Worm (Caenorhabditis elegans) whole organism, mixed stage, embryonic: Measurements from ENCODE around the gene msp-38.

Source experiments
- bed-3 ChIP-seq: fragments of 200-800 bp; sonication (Bioruptor generic); optimal IDR thresholded peaks from 3 replicates; lab custom pipeline; 2018; ENCODE audit warnings: mild to moderate bottlenecking, missing genetic modification characterization, moderate library complexity, missing compliant biosample characterization
- blmp-1 ChIP-seq: fragments of 150-350 bp; optimal IDR thresholded peaks from 2 replicates; lab custom pipeline; 2014; ENCODE audit warnings: missing biosample characterization, missing genetic modification characterization
- ceh-43 ChIP-seq: fragments of 200-800 bp; sonication (Bioruptor generic); optimal IDR thresholded peaks from 2 replicates; lab custom pipeline; 2018; ENCODE audit warnings: mild to moderate bottlenecking, missing genetic modification characterization, moderate library complexity, missing compliant biosample characterization
- ceh-83 ChIP-seq: fragments of 200-800 bp; sonication (Bioruptor generic); optimal IDR thresholded peaks from 2 replicates; lab custom pipeline; 2018; ENCODE audit warnings: mild to moderate bottlenecking, missing genetic modification characterization, missing compliant biosample characterization
- ces-1 ChIP-seq: fragments of 150-350 bp; optimal IDR thresholded peaks from 2 replicates; lab custom pipeline; 2014; ENCODE audit warnings: missing biosample characterization, missing genetic modification reagents, missing genetic modification characterization
- cnd-1 ChIP-seq: fragments of 200-800 bp; sonication (Bioruptor generic); optimal IDR thresholded peaks from 2 replicates; lab custom pipeline; 2018; ENCODE audit warnings: mild to moderate bottlenecking, missing genetic modification characterization, missing compliant biosample characterization
- drap-1 ChIP-seq: fragments of 200-800 bp; sonication (Bioruptor generic); optimal IDR thresholded peaks from 3 replicates; lab custom pipeline; 2018; ENCODE audit warnings: mild to moderate bottlenecking, missing genetic modification characterization, missing compliant biosample characterization
- elt-1 ChIP-seq: sonication (generic microtip); optimal IDR thresholded peaks from 2 replicates; lab custom pipeline; 2017; ENCODE audit warnings: missing genetic modification characterization, mild to moderate bottlenecking, missing compliant biosample characterization, antibody characterized with exemption, moderate library complexity, borderline replicate concordance; ENCODE audit not compliant: insufficient read depth
- elt-3 ChIP-seq: fragments of 150-350 bp; optimal IDR thresholded peaks from 2 replicates; lab custom pipeline; 2014; ENCODE audit warnings: missing biosample characterization, missing genetic modification characterization
- flh-1 ChIP-seq: fragments of 200-800 bp; sonication (Bioruptor generic); optimal IDR thresholded peaks from 2 replicates; lab custom pipeline; 2018; ENCODE audit warnings: mild to moderate bottlenecking, missing genetic modification characterization, moderate library complexity, missing compliant biosample characterization
- ham-2 ChIP-seq: fragments of 200-800 bp; sonication (Bioruptor generic); optimal IDR thresholded peaks from 2 replicates; lab custom pipeline; 2018; ENCODE audit warnings: mild to moderate bottlenecking, missing genetic modification characterization, missing compliant biosample characterization
- hlh-1 ChIP-seq: fragments of 150-350 bp; optimal IDR thresholded peaks from 2 replicates; lab custom pipeline; 2014; ENCODE audit warnings: missing biosample characterization, missing genetic modification reagents, missing genetic modification characterization
- lin-13 ChIP-seq: fragments of 150-350 bp; optimal IDR thresholded peaks from 2 replicates; lab custom pipeline; 2014; ENCODE audit warnings: missing biosample characterization, missing genetic modification characterization
- lsy-2 ChIP-seq: fragments of 150-350 bp; optimal IDR thresholded peaks from 2 replicates; lab custom pipeline; 2014; ENCODE audit warnings: missing biosample characterization, missing genetic modification characterization
- mab-5 ChIP-seq: fragments of 150-350 bp; optimal IDR thresholded peaks from 2 replicates; lab custom pipeline; 2014; ENCODE audit warnings: missing biosample characterization, missing genetic modification characterization
- nhr-12 ChIP-seq: fragments of 150-350 bp; optimal IDR thresholded peaks from 2 replicates; lab custom pipeline; 2014; ENCODE audit warnings: missing biosample characterization, missing genetic modification characterization
- nhr-2 ChIP-seq: fragments of 150-350 bp; optimal IDR thresholded peaks from 2 replicates; lab custom pipeline; 2014; ENCODE audit warnings: missing biosample characterization, missing genetic modification characterization
- nhr-237 ChIP-seq: fragments of 150-350 bp; optimal IDR thresholded peaks from 2 replicates; lab custom pipeline; 2014; ENCODE audit warnings: missing biosample characterization, missing genetic modification characterization
- nhr-28 ChIP-seq: fragments of 150-350 bp; optimal IDR thresholded peaks from 2 replicates; lab custom pipeline; 2014; ENCODE audit warnings: missing biosample characterization, missing genetic modification characterization
- nhr-76 ChIP-seq: sonication (generic microtip); optimal IDR thresholded peaks from 2 replicates; lab custom pipeline; 2017; ENCODE audit warnings: missing biosample characterization, missing genetic modification characterization
- sem-2 ChIP-seq: fragments of 200-800 bp; sonication (Bioruptor generic); optimal IDR thresholded peaks from 2 replicates; lab custom pipeline; 2018; ENCODE audit warnings: mild to moderate bottlenecking, missing genetic modification characterization, missing compliant biosample characterization
- snpc-4 ChIP-seq: fragments of 150-350 bp; optimal IDR thresholded peaks from 2 replicates; lab custom pipeline; 2014; ENCODE audit warnings: missing biosample characterization, missing genetic modification characterization
- sptf-1 ChIP-seq: sonication (generic microtip); optimal IDR thresholded peaks from 2 replicates; lab custom pipeline; 2017; ENCODE audit warnings: mild to moderate bottlenecking, missing genetic modification characterization, moderate library complexity, missing compliant biosample characterization
- unc-120 ChIP-seq: sonication (generic microtip); optimal IDR thresholded peaks from 2 replicates; lab custom pipeline; 2017; ENCODE audit warnings: missing genetic modification characterization, missing compliant biosample characterization; ENCODE audit not compliant: poor library complexity, severe bottlenecking
- unc-39 ChIP-seq: fragments of 150-350 bp; optimal IDR thresholded peaks from 2 replicates; lab custom pipeline; 2014; ENCODE audit warnings: missing biosample characterization, missing genetic modification characterization
- zip-8 ChIP-seq: fragments of 150-350 bp; optimal IDR thresholded peaks from 2 replicates; lab custom pipeline; 2014; ENCODE audit warnings: missing biosample characterization, missing genetic modification characterization
- ztf-11 ChIP-seq: fragments of 150-350 bp; optimal IDR thresholded peaks from 2 replicates; lab custom pipeline; 2014; ENCODE audit warnings: missing biosample characterization, missing genetic modification characterization

msp-38 gene

ce11 chrIV:10161706-10162105, 18.2 kb upstream of the msp-38 start, which contains the start of gene pps-1:
pps-1 (plus strand) TSS chrIV:10162006.
- TF ChIP-seq ceh-43 (no peak), sptf-1 (no peak), ztf-11 (tag; lab: Kevin White, UChicago) (no peak), sem-2 (no peak)

DNA sequence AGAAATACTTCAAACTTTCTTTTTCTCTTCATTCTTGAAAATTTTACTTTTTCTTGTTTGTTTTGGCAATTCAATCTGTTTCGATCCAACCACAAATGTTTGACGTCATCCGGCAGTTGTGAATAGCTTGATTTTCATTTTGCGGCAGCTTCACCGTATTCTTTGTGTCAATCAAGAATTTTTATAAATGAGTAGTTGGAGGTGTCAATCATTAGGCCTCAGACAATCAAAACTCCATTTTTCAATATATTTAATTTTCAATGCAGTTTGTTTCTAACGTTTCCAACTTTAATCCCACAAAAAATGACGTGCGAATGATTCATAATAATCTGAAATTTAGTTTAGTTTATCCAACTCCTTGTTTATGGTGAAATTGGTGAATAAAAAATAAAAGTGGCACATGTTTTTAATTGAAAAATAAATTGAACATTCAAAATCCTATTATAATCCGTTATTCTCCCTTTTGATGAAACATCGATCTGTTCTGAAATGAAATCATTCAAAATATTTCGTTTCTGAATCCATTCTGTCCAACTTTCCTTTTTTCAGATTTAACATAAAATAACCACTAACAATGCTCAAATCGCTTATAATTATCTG, 14.0 kb upstream of the msp-38 start, which contains the start of gene ttr-53:
Gene ttr-53 (plus strand): TSS at position 550 of the 600 bp plus-strand sequence.
- TF ChIP-seq ceh-43 (no peak), lsy-2 (tag; lab: Kevin White, UChicago) (no peak), nhr-2 (tag; lab: Kevin White, UChicago) (no peak), nhr-12 (tag; lab: Kevin White, UChicago) (no peak), ces-1 (GFP tag; lab: Kevin White, UChicago) (no peak), ztf-11 (tag; lab: Kevin White, UChicago) (no peak), snpc-4 (tag; lab: Kevin White, UChicago) (no peak), nhr-237 (no peak), drap-1 (GFP tag; lab: Kevin White, UChicago) (no peak), lin-13 (no peak), ceh-83 (GFP tag; lab: Kevin White, UChicago) (no peak), bed-3 (GFP tag; lab: Kevin White, UChicago) (no peak)
- TF ChIP-seq, all 35 proteins: peak for 0

ce11 chrIV:10157034-10157433, 13.5 kb upstream of the msp-38 start:
- TF ChIP-seq hlh-1 (tag; lab: Kevin White, UChicago): no peak
- no peak for TF ChIP-seq unc-120 (tag; lab: Kevin White, UChicago)
- TF ChIP-seq ham-2 (GFP tag; lab: Kevin White, UChicago): no peak
- TF ChIP-seq sem-2: no peak
- no peak for TF ChIP-seq nhr-2 (tag; lab: Kevin White, UChicago)
- TF ChIP-seq blmp-1 (tag; lab: Kevin White, UChicago): no peak
- TF ChIP-seq lsy-2 (tag; lab: Kevin White, UChicago): no peak
- TF ChIP-seq nhr-12 (tag; lab: Kevin White, UChicago): no peak
- no peak for TF ChIP-seq zip-8 (tag; lab: Kevin White, UChicago)
- no peak for TF ChIP-seq sptf-1
- no peak for TF ChIP-seq mab-5 (tag; lab: Kevin White, UChicago)
- no peak for TF ChIP-seq unc-39 (tag; lab: Kevin White, UChicago)
- TF ChIP-seq nhr-76: no peak
- TF ChIP-seq, all 35 proteins: peak for 0

DNA sequence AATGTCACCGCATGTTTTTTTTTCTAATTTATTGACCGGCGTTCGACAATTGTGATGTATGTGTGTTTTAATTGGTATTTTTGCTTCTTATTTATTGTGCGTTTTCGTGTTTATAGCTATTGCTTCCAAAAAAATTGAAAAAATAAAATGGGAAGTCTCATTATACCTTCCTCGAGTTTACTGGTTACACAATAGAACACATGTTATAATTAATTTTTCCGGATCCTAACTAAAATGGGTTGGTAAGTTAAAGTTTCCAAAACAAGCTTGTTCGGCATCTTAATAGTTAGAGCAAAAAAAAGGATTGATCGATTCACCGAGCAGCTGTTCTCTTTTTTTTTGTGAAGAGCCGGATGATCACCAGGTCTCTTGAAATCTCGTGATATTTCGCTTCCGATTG, 11.9 kb upstream of the msp-38 start, which contains the start of gene ttr-54:
Gene ttr-54 (plus strand): TSS at position 301 of the 400 bp plus-strand sequence.
- TF ChIP-seq zip-8 (tag; lab: Kevin White, UChicago): no peak
- TF ChIP-seq hlh-1 (tag; lab: Kevin White, UChicago): peak; percentile 56

ce11 chrIV:10153479-10153878, 9.9 kb upstream of the msp-38 start:
- TF ChIP-seq elt-1 (tag; lab: Kevin White, UChicago) (no peak), nhr-28 (tag; lab: Kevin White, UChicago) (no peak), snpc-4 (tag; lab: Kevin White, UChicago) (no peak), hlh-1 (tag; lab: Kevin White, UChicago) (no peak), nhr-2 (tag; lab: Kevin White, UChicago) (no peak), mab-5 (tag; lab: Kevin White, UChicago) (no peak)
- TF ChIP-seq, all 35 proteins: peak for 0

ce11 chrIV:10151439-10151997, 8.0 kb upstream of the msp-38 start, which contains the start of gene copg-1:
copg-1 (plus strand) TSS chrIV:10151947.
- TF ChIP-seq cnd-1 (tag; lab: Kevin White, UChicago) (no peak), ces-1 (GFP tag; lab: Kevin White, UChicago) (peak; percentile 92), mab-5 (tag; lab: Kevin White, UChicago) (no peak), flh-1 (no peak), nhr-2 (tag; lab: Kevin White, UChicago) (peak; percentile 28), lsy-2 (tag; lab: Kevin White, UChicago) (peak; percentile 92), unc-39 (tag; lab: Kevin White, UChicago) (no peak), nhr-237 (no peak), elt-3 (tag; lab: Kevin White, UChicago) (no peak)
- TF ChIP-seq, all 35 proteins: peak for 3
